Fruit fly (Drosophila melanogaster) whole organism, embryonic: Measurements from ENCODE around the gene CecA1.

ENCODE experiments used
- CG11723 ChIP-seq: fragments of 200-800 bp; sonication (Bioruptor generic); optimal IDR thresholded peaks from 2 replicates; lab custom pipeline; 2017; ENCODE audit warnings: missing biosample characterization, mild to moderate bottlenecking, missing genetic modification characterization
- CG12236 ChIP-seq: fragments of 200-800 bp; sonication (Bioruptor generic); optimal IDR thresholded peaks from 2 replicates; lab custom pipeline; 2016; ENCODE audit warnings: missing biosample characterization, missing genetic modification characterization
- CG12744 ChIP-seq: fragments of 200-800 bp; sonication (Bioruptor generic); optimal IDR thresholded peaks from 2 replicates; lab custom pipeline; 2016; ENCODE audit warnings: missing biosample characterization, missing genetic modification characterization
- CG12769 ChIP-seq: fragments of 200-800 bp; sonication (Bioruptor generic); optimal IDR thresholded peaks from 2 replicates; lab custom pipeline; 2019; ENCODE audit warnings: missing biosample characterization, mild to moderate bottlenecking, missing genetic modification characterization, moderate library complexity
- CG13123 ChIP-seq: fragments of 200-800 bp; sonication (Bioruptor generic); optimal IDR thresholded peaks from 2 replicates; lab custom pipeline; 2016; ENCODE audit warnings: missing biosample characterization, missing genetic modification characterization
- CG13775 ChIP-seq: fragments of 200-800 bp; sonication (Bioruptor generic); optimal IDR thresholded peaks from 3 replicates; lab custom pipeline; 2017; ENCODE audit warnings: missing biosample characterization, mild to moderate bottlenecking, missing genetic modification characterization
- CG17612 ChIP-seq: fragments of 200-800 bp; sonication (Bioruptor generic); IDR thresholded peaks from 2 replicates; pipeline ENCODE4 v1.3.6; 2022; ENCODE audit warnings: missing biosample characterization, missing genetic modification characterization
- CG2202 ChIP-seq: fragments of 200-800 bp; sonication (Bioruptor generic); optimal IDR thresholded peaks from 2 replicates; lab custom pipeline; 2018; ENCODE audit warnings: missing biosample characterization, mild to moderate bottlenecking, missing genetic modification characterization
- CG2678 ChIP-seq: fragments of 200-800 bp; sonication (Bioruptor generic); optimal IDR thresholded peaks from 3 replicates; lab custom pipeline; 2019; ENCODE audit warnings: missing biosample characterization, mild to moderate bottlenecking, missing genetic modification characterization, moderate library complexity
- CG2889 ChIP-seq: fragments of 200-800 bp; sonication (Bioruptor generic); IDR thresholded peaks from 3 replicates; pipeline ENCODE4 v1.3.6; 2022; ENCODE audit warnings: missing biosample characterization, missing genetic modification characterization
- CG3065 ChIP-seq: fragments of 200-800 bp; sonication (Bioruptor generic); optimal IDR thresholded peaks from 2 replicates; lab custom pipeline; 2016; ENCODE audit warnings: missing biosample characterization, missing genetic modification characterization
- CG32767 ChIP-seq: fragments of 200-800 bp; sonication (Bioruptor generic); IDR thresholded peaks from 2 replicates; pipeline ENCODE4 v1.3.6; 2022; ENCODE audit warnings: missing biosample characterization, missing genetic modification characterization
- CG4360 ChIP-seq: fragments of 200-800 bp; sonication (Bioruptor generic); IDR thresholded peaks from 2 replicates; pipeline ENCODE4 v1.3.6; 2022; ENCODE audit warnings: missing biosample characterization, missing genetic modification characterization
- CG43689 ChIP-seq: fragments of 200-800 bp; sonication (Bioruptor generic); IDR thresholded peaks from 2 replicates; pipeline ENCODE4 v1.3.6; 2022; ENCODE audit warnings: missing biosample characterization, missing genetic modification characterization
- CG4404 ChIP-seq: fragments of 200-800 bp; sonication (Bioruptor generic); IDR thresholded peaks from 2 replicates; pipeline ENCODE4 v1.3.6; 2022; ENCODE audit warnings: missing biosample characterization, missing genetic modification characterization
- CG4424 ChIP-seq: fragments of 200-800 bp; sonication (Bioruptor generic); optimal IDR thresholded peaks from 3 replicates; lab custom pipeline; 2016; ENCODE audit warnings: missing biosample characterization, missing genetic modification characterization
- CG6175 ChIP-seq: fragments of 200-800 bp; sonication (Bioruptor generic); IDR thresholded peaks from 3 replicates; pipeline ENCODE4 v1.3.6; 2022; ENCODE audit warnings: missing biosample characterization, missing genetic modification characterization
- CG7556 ChIP-seq: fragments of 200-800 bp; sonication (Bioruptor generic); optimal IDR thresholded peaks from 2 replicates; lab custom pipeline; 2017; ENCODE audit warnings: missing biosample characterization, mild to moderate bottlenecking, missing genetic modification characterization
- CG8924 ChIP-seq: fragments of 200-800 bp; optimal IDR thresholded peaks from 3 replicates; lab custom pipeline; 2019; ENCODE audit warnings: missing biosample characterization, mild to moderate bottlenecking, missing genetic modification characterization, moderate library complexity
- CG9876 ChIP-seq: fragments of 200-800 bp; sonication (Bioruptor generic); optimal IDR thresholded peaks from 2 replicates; lab custom pipeline; 2016; ENCODE audit warnings: missing biosample characterization, missing genetic modification characterization
- Drgx ChIP-seq: fragments of 200-800 bp; sonication (Bioruptor generic); IDR thresholded peaks from 2 replicates; pipeline ENCODE4 v1.3.6; 2022; ENCODE audit warnings: missing biosample characterization, missing genetic modification characterization
- E2f2 ChIP-seq: fragments of 200-800 bp; sonication (Bioruptor generic); IDR thresholded peaks from 2 replicates; pipeline ENCODE4 v1.3.6; 2022; ENCODE audit warnings: missing biosample characterization, missing genetic modification characterization
- HHEX ChIP-seq: fragments of 200-800 bp; sonication (Bioruptor generic); optimal IDR thresholded peaks from 3 replicates; lab custom pipeline; 2017; ENCODE audit warnings: missing biosample characterization, mild to moderate bottlenecking, missing genetic modification characterization, missing genetic modification reagents
- Lpt ChIP-seq: fragments of >200 bp; optimal IDR thresholded peaks from 2 replicates; lab custom pipeline; 2018; ENCODE audit warnings: missing biosample characterization, missing genetic modification characterization
- MESR4 ChIP-seq: fragments of 200-800 bp; sonication (Bioruptor generic); optimal IDR thresholded peaks from 2 replicates; lab custom pipeline; 2018; ENCODE audit warnings: missing biosample characterization, mild to moderate bottlenecking, missing genetic modification characterization, moderate library complexity
- Oli ChIP-seq: fragments of 200-800 bp; sonication (Bioruptor generic); optimal IDR thresholded peaks from 2 replicates; lab custom pipeline; 2018; ENCODE audit warnings: missing biosample characterization, mild to moderate bottlenecking, missing genetic modification characterization, moderate library complexity
- Poxn ChIP-seq: fragments of 200-800 bp; sonication (Bioruptor generic); IDR thresholded peaks from 2 replicates; pipeline ENCODE4 v1.3.6; 2022; ENCODE audit warnings: missing biosample characterization, missing genetic modification characterization
- bbx ChIP-seq: fragments of 200-800 bp; sonication (Bioruptor generic); IDR thresholded peaks from 2 replicates; pipeline ENCODE4 v1.3.6; 2022; ENCODE audit warnings: missing biosample characterization, missing genetic modification characterization; ENCODE audit not compliant: partially characterized antibody
- bigmax ChIP-seq: fragments of 200-800 bp; sonication (Bioruptor generic); optimal IDR thresholded peaks from 2 replicates; lab custom pipeline; 2018; ENCODE audit warnings: missing biosample characterization, mild to moderate bottlenecking, missing genetic modification characterization
- caup ChIP-seq: fragments of 200-800 bp; sonication (Bioruptor generic); optimal IDR thresholded peaks from 3 replicates; lab custom pipeline; 2017; ENCODE audit warnings: missing biosample characterization, mild to moderate bottlenecking, missing genetic modification characterization, moderate library complexity; ENCODE audit not compliant: severe bottlenecking
- chinmo ChIP-seq: fragments of 200-800 bp; sonication (Bioruptor generic); IDR thresholded peaks from 4 replicates; pipeline ENCODE4 v1.3.6; 2022; ENCODE audit warnings: missing biosample characterization, missing genetic modification characterization; ENCODE audit not compliant: partially characterized antibody
- crc ChIP-seq: fragments of 200-800 bp; sonication (Bioruptor generic); optimal IDR thresholded peaks from 2 replicates; lab custom pipeline; 2016; ENCODE audit warnings: missing biosample characterization, missing genetic modification characterization
- da ChIP-seq: fragments of 200-800 bp; sonication (Bioruptor generic); optimal IDR thresholded peaks from 2 replicates; lab custom pipeline; 2016; ENCODE audit warnings: missing biosample characterization, missing genetic modification characterization
- danr ChIP-seq: fragments of 200-800 bp; sonication (Bioruptor generic); IDR thresholded peaks from 2 replicates; pipeline ENCODE4 v1.3.6; 2022; ENCODE audit warnings: missing biosample characterization, missing genetic modification characterization
- dmrt99B ChIP-seq: fragments of 200-800 bp; sonication (Bioruptor generic); optimal IDR thresholded peaks from 2 replicates; lab custom pipeline; 2018; ENCODE audit warnings: missing biosample characterization, mild to moderate bottlenecking, missing genetic modification characterization, moderate library complexity
- esg ChIP-seq: fragments of 200-800 bp; sonication (Bioruptor generic); conservative IDR thresholded peaks from 2 replicates; pipeline ENCODE4 v1.3.6; 2022; ENCODE audit warnings: missing biosample characterization, missing genetic modification characterization
- fd3F ChIP-seq: fragments of 200-800 bp; sonication (Bioruptor generic); optimal IDR thresholded peaks from 2 replicates; lab custom pipeline; 2018; ENCODE audit warnings: missing biosample characterization, mild to moderate bottlenecking, missing genetic modification characterization, moderate library complexity
- fd64A ChIP-seq: fragments of 200-800 bp; sonication (Bioruptor generic); optimal IDR thresholded peaks from 3 replicates; lab custom pipeline; 2018; ENCODE audit warnings: missing biosample characterization, mild to moderate bottlenecking, missing genetic modification characterization
- gsb ChIP-seq: fragments of 200-800 bp; sonication (Bioruptor generic); IDR thresholded peaks from 2 replicates; pipeline ENCODE4 v1.3.6; 2022; ENCODE audit warnings: missing biosample characterization, missing genetic modification characterization
- ham ChIP-seq: fragments of 200-800 bp; sonication (Bioruptor generic); IDR thresholded peaks from 2 replicates; pipeline ENCODE4 v1.3.6; 2022; ENCODE audit warnings: missing biosample characterization, missing genetic modification characterization
- kni ChIP-seq: fragments of 200-800 bp; sonication (Bioruptor generic); optimal IDR thresholded peaks from 3 replicates; lab custom pipeline; 2017; ENCODE audit warnings: mild to moderate bottlenecking, missing biosample characterization, missing genetic modification reagents, missing genetic modification characterization
- lov ChIP-seq, 2 experiments: fragments of 200-800 bp in 1 of 2; fragments of >200 bp in 1 of 2; sonication (Bioruptor generic) in 1 of 2; IDR thresholded peaks in 1 of 2; optimal IDR thresholded peaks in 1 of 2; 2 replicates in 1 of 2; 3 replicates in 1 of 2; pipeline versions ENCODE4 v1.3.6 to Lab custom; 2017 to 2022; ENCODE audit warnings: missing biosample characterization in 1 of 2, missing genetic modification characterization in 1 of 2
- nerfin-1 ChIP-seq: fragments of 200-800 bp; sonication (Bioruptor generic); optimal IDR thresholded peaks from 3 replicates; lab custom pipeline; 2019; ENCODE audit warnings: missing biosample characterization, mild to moderate bottlenecking, missing genetic modification characterization, moderate library complexity
- nmo ChIP-seq: fragments of 200-800 bp; sonication (Bioruptor generic); optimal IDR thresholded peaks from 2 replicates; lab custom pipeline; 2018; ENCODE audit warnings: missing biosample characterization, mild to moderate bottlenecking, missing genetic modification characterization, moderate library complexity
- onecut ChIP-seq: fragments of 200-800 bp; sonication (Bioruptor generic); IDR thresholded peaks from 2 replicates; pipeline ENCODE4 v1.3.6; 2022; ENCODE audit warnings: missing biosample characterization, missing genetic modification characterization
- peb ChIP-seq: fragments of 200-800 bp; sonication (Bioruptor generic); IDR thresholded peaks from 2 replicates; pipeline ENCODE4 v1.3.6; 2022; ENCODE audit warnings: missing biosample characterization, missing genetic modification characterization
- rib ChIP-seq: fragments of 200-800 bp; sonication (Bioruptor generic); IDR thresholded peaks from 2 replicates; pipeline ENCODE4 v1.3.6; 2022; ENCODE audit warnings: missing biosample characterization, missing genetic modification characterization
- row ChIP-seq: fragments of 200-800 bp; sonication (Bioruptor generic); IDR thresholded peaks from 3 replicates; pipeline ENCODE4 v1.3.6; 2022; ENCODE audit warnings: missing biosample characterization, missing genetic modification characterization
- sens-2 ChIP-seq: fragments of 200-800 bp; sonication (Bioruptor generic); IDR thresholded peaks from 2 replicates; pipeline ENCODE4 v1.3.6; 2022; ENCODE audit warnings: missing biosample characterization, missing genetic modification characterization
- wek ChIP-seq: fragments of 200-800 bp; sonication (Bioruptor generic); optimal IDR thresholded peaks from 3 replicates; lab custom pipeline; 2018; ENCODE audit warnings: missing biosample characterization, mild to moderate bottlenecking, missing genetic modification characterization, moderate library complexity
- yki ChIP-seq: fragments of >200 bp; optimal IDR thresholded peaks from 3 replicates; lab custom pipeline; 2018
- zen ChIP-seq: fragments of 200-800 bp; sonication (Bioruptor generic); optimal IDR thresholded peaks from 3 replicates; lab custom pipeline; 2018; ENCODE audit warnings: missing biosample characterization, mild to moderate bottlenecking, missing genetic modification characterization, moderate library complexity

The CecA1 gene

dm6 chr3R:30193826-30194225, 16.8 kb upstream of the CecA1 start (continued):
- TF ChIP-seq CG9876 (GFP tag; lab: Kevin White, UChicago) (no peak), E2f2 (GFP tag; lab: Robert Waterston, UW) (no peak), CG2202 (tag; lab: Kevin White, UChicago) (no peak), esg (GFP tag; lab: Robert Waterston, UW) (no peak), HHEX (GFP tag; lab: Kevin White, UChicago) (peak; percentile 15), caup (peak; percentile 6), CG12769 (peak; percentile 15), da (no peak), danr (GFP tag; lab: Robert Waterston, UW) (no peak), CG17612 (GFP tag; lab: Robert Waterston, UW) (0 out of 2 replicates have a peak, but pooled peaks have one; percentile 24), MESR4 (GFP tag; lab: Kevin White, UChicago) (no peak), CG13123 (GFP tag; lab: Kevin White, UChicago) (no peak), bigmax (no peak), Lpt (no peak), CG12236 (GFP tag; lab: Kevin White, UChicago) (no peak), CG4360 (GFP tag; lab: Robert Waterston, UW) (no peak), crc (GFP tag; lab: Kevin White, UChicago) (no peak), CG43689 (GFP tag; lab: Robert Waterston, UW) (no peak), Poxn (no peak), rib (GFP tag; lab: Robert Waterston, UW) (no peak), CG6175 (GFP tag; lab: Robert Waterston, UW) (no peak), CG32767 (GFP tag; lab: Robert Waterston, UW) (peak; percentile 13; the same call in 1 of the 2 replicates), CG7556 (GFP tag; lab: Kevin White, UChicago) (no peak), sens-2 (GFP tag; lab: Robert Waterston, UW) (no peak), Oli (tag; lab: Kevin White, UChicago) (no peak), gsb (GFP tag; lab: Robert Waterston, UW) (no peak), wek (GFP tag; lab: Kevin White, UChicago) (peak; percentile 42)

DNA sequence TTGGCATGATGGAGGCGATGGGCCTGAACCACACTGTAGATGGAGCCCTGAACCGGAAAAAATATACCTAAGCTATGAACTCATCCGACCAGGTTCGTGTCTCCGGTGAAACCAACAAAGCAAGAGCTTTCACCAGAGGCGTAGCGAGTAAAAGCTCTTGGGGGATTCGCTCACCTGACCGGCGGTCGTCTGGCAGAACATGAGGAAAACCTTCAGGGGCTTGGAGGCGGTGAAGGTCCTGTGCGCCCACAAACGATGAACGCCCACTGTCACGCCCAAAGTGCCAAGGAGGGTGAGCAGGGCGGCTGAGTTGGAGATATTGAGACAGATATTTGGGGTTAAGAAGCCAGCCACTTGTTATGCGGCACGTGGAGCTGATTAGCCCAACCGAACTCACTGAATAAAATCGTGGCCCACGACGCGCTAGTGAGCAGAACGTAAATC, 15.0 kb upstream of the CecA1 start:
- TF ChIP-seq kni (GFP tag; lab: Kevin White, UChicago) (no peak), chinmo (GFP tag; lab: Robert Waterston, UW) (peak; percentile 31; the same call in 1 of the 4 replicates), yki (lab: Kevin White, UChicago) (no peak), Drgx (GFP tag; lab: Robert Waterston, UW) (peak; percentile 35; the same call in 1 of the 2 replicates), bbx (no peak), CG13775 (no peak), onecut (GFP tag; lab: Robert Waterston, UW) (no peak), dmrt99B (tag; lab: Kevin White, UChicago) (peak; percentile 2), ham (GFP tag; lab: Robert Waterston, UW) (no peak), zen (no peak), CG12744 (GFP tag; lab: Kevin White, UChicago) (peak; percentile 2), fd64A (GFP tag; lab: Kevin White, UChicago) (no peak), nerfin-1 (tag; lab: Kevin White, UChicago) (peak; percentile 12), nmo (GFP tag; lab: Kevin White, UChicago) (no peak), CG11723 (GFP tag; lab: Kevin White, UChicago) (no peak), CG3065 (GFP tag; lab: Kevin White, UChicago) (peak; percentile 22), CG2678 (peak; percentile 59), CG4404 (GFP tag; lab: Robert Waterston, UW) (no peak), row (GFP tag; lab: Robert Waterston, UW) (peak; percentile 84), fd3F (GFP tag; lab: Kevin White, UChicago) (no peak), CG2889 (GFP tag; lab: Robert Waterston, UW) (0 out of 3 replicates have a peak, but pooled peaks have one; percentile 4), lov (optimal IDR thresholded peaks at IDR 0.05; lab: Kevin White, UChicago) (no peak), lov (GFP tag; IDR thresholded peaks at IDR 0.05; lab: Robert Waterston, UW) (peak; percentile 47; the same call in 1 of the 3 replicates), peb (0 out of 2 replicates have a peak, but pooled peaks have one; percentile 17), CG4424 (peak; percentile 47), CG8924 (tag; lab: Kevin White, UChicago) (no peak)
